Fruit fly (Drosophila melanogaster) whole organism, embryonic: ENCODE results near the gene Tom40.

ENCODE experiments used
- Abd-B ChIP-seq: fragments of 200-800 bp; sonication (Bioruptor generic); optimal IDR thresholded peaks from 2 replicates; lab custom pipeline; 2018; ENCODE audit warnings: missing biosample characterization, mild to moderate bottlenecking, missing genetic modification characterization, moderate library complexity
- CG11560 ChIP-seq: fragments of 200-800 bp; sonication (Bioruptor generic); IDR thresholded peaks from 3 replicates; pipeline ENCODE4 v1.3.6; 2022; ENCODE audit warnings: missing biosample characterization, missing genetic modification characterization
- CG11695 ChIP-seq: fragments of 200-800 bp; sonication (Bioruptor generic); IDR thresholded peaks from 3 replicates; pipeline ENCODE4 v1.3.6; 2022; ENCODE audit warnings: missing biosample characterization, missing genetic modification characterization
- CG12299 ChIP-seq: fragments of 200-800 bp; sonication (Bioruptor generic); optimal IDR thresholded peaks from 2 replicates; lab custom pipeline; 2018; ENCODE audit warnings: missing biosample characterization, mild to moderate bottlenecking, missing genetic modification characterization
- CG14710 ChIP-seq: fragments of 200-800 bp; sonication (Bioruptor generic); optimal IDR thresholded peaks from 3 replicates; lab custom pipeline; 2019; ENCODE audit warnings: missing biosample characterization, mild to moderate bottlenecking, missing genetic modification characterization, moderate library complexity
- CG15269 ChIP-seq: fragments of 200-800 bp; sonication (Bioruptor generic); optimal IDR thresholded peaks from 2 replicates; lab custom pipeline; 2018; ENCODE audit warnings: missing biosample characterization, mild to moderate bottlenecking, missing genetic modification characterization, moderate library complexity
- CG15696 ChIP-seq: fragments of 200-800 bp; sonication (Bioruptor generic); optimal IDR thresholded peaks from 2 replicates; lab custom pipeline; 2019; ENCODE audit warnings: missing biosample characterization, mild to moderate bottlenecking, missing genetic modification characterization, moderate library complexity
- CG16779 ChIP-seq: fragments of 200-800 bp; sonication (Bioruptor generic); IDR thresholded peaks from 2 replicates; pipeline ENCODE4 v1.3.6; 2022; ENCODE audit warnings: missing biosample characterization, missing genetic modification characterization
- CG17359 ChIP-seq: fragments of 200-800 bp; sonication (Bioruptor generic); optimal IDR thresholded peaks from 3 replicates; lab custom pipeline; 2018; ENCODE audit warnings: missing biosample characterization, mild to moderate bottlenecking, missing genetic modification characterization, moderate library complexity
- CG31388 ChIP-seq: fragments of 200-800 bp; sonication (Bioruptor generic); optimal IDR thresholded peaks from 2 replicates; lab custom pipeline; 2016; ENCODE audit warnings: missing biosample characterization, missing genetic modification characterization
- CG3163 ChIP-seq: fragments of 200-800 bp; sonication (Bioruptor generic); optimal IDR thresholded peaks from 3 replicates; lab custom pipeline; 2016; ENCODE audit warnings: missing biosample characterization, missing genetic modification characterization
- CG33213 ChIP-seq: fragments of 200-800 bp; sonication (Bioruptor generic); optimal IDR thresholded peaks from 3 replicates; lab custom pipeline; 2016; ENCODE audit warnings: missing biosample characterization, missing genetic modification characterization
- CG34224 ChIP-seq: fragments of 200-800 bp; sonication (Bioruptor generic); IDR thresholded peaks from 3 replicates; pipeline ENCODE4 v1.3.6; 2022; ENCODE audit warnings: missing biosample characterization, missing genetic modification characterization; ENCODE audit not compliant: partially characterized antibody
- CG3726 ChIP-seq: fragments of 200-800 bp; sonication (Bioruptor generic); IDR thresholded peaks from 3 replicates; pipeline ENCODE4, ENCODE4 v1.3.6; 2022; ENCODE audit warnings: missing biosample characterization, missing genetic modification characterization
- CG42726 ChIP-seq: fragments of 200-800 bp; sonication (Bioruptor generic); IDR thresholded peaks from 2 replicates; pipeline ENCODE4 v1.3.6; 2022; ENCODE audit warnings: missing biosample characterization, missing genetic modification characterization; ENCODE audit not compliant: partially characterized antibody
- CG4328 ChIP-seq: fragments of 200-800 bp; sonication (Bioruptor generic); optimal IDR thresholded peaks from 3 replicates; lab custom pipeline; 2017; ENCODE audit warnings: missing biosample characterization, missing genetic modification reagents, missing genetic modification characterization
- CG7556 ChIP-seq: fragments of 200-800 bp; sonication (Bioruptor generic); optimal IDR thresholded peaks from 2 replicates; lab custom pipeline; 2017; ENCODE audit warnings: missing biosample characterization, mild to moderate bottlenecking, missing genetic modification characterization
- CG7928 ChIP-seq: fragments of 200-800 bp; sonication (Bioruptor generic); optimal IDR thresholded peaks from 2 replicates; lab custom pipeline; 2017; ENCODE audit warnings: missing biosample characterization, mild to moderate bottlenecking, missing genetic modification characterization
- CG8924 ChIP-seq: fragments of 200-800 bp; optimal IDR thresholded peaks from 3 replicates; lab custom pipeline; 2019; ENCODE audit warnings: missing biosample characterization, mild to moderate bottlenecking, missing genetic modification characterization, moderate library complexity
- CG9932 ChIP-seq: fragments of 200-800 bp; sonication (Bioruptor generic); IDR thresholded peaks from 2 replicates; pipeline ENCODE4 v1.3.6; 2022; ENCODE audit warnings: missing biosample characterization, missing genetic modification characterization
- Dbx ChIP-seq: fragments of 200-800 bp; sonication (Bioruptor generic); IDR thresholded peaks from 3 replicates; pipeline ENCODE4 v1.3.6; 2022; ENCODE audit warnings: missing biosample characterization, missing genetic modification characterization
- Deaf1 ChIP-seq: fragments of 200-800 bp; optimal IDR thresholded peaks from 3 replicates; lab custom pipeline; 2019; ENCODE audit warnings: missing biosample characterization, mild to moderate bottlenecking, missing genetic modification characterization, moderate library complexity
- Doc3 ChIP-seq: fragments of 200-800 bp; sonication (Bioruptor generic); IDR thresholded peaks from 3 replicates; pipeline ENCODE4 v1.3.6; 2022; ENCODE audit warnings: missing biosample characterization, missing genetic modification characterization; ENCODE audit not compliant: partially characterized antibody
- Gug ChIP-seq: fragments of 200-800 bp; sonication (Bioruptor generic); IDR thresholded peaks from 4 replicates; pipeline ENCODE4 v1.3.6; 2022; ENCODE audit warnings: missing biosample characterization, missing genetic modification characterization
- Nf-YA ChIP-seq: fragments of 200-800 bp; sonication (Bioruptor generic); IDR thresholded peaks from 2 replicates; pipeline ENCODE4 v1.3.6; 2022; ENCODE audit warnings: missing biosample characterization, missing genetic modification characterization
- Oli ChIP-seq: fragments of 200-800 bp; sonication (Bioruptor generic); optimal IDR thresholded peaks from 2 replicates; lab custom pipeline; 2018; ENCODE audit warnings: missing biosample characterization, mild to moderate bottlenecking, missing genetic modification characterization, moderate library complexity
- Ravus ChIP-seq: fragments of 200-800 bp; sonication (Bioruptor generic); IDR thresholded peaks from 2 replicates; pipeline ENCODE4 v1.3.6; 2022; ENCODE audit warnings: missing biosample characterization, missing genetic modification characterization
- ash1 ChIP-seq: fragments of 200-800 bp; sonication (Bioruptor generic); optimal IDR thresholded peaks from 2 replicates; lab custom pipeline; 2018; ENCODE audit warnings: missing biosample characterization, mild to moderate bottlenecking, missing genetic modification characterization
- az2 ChIP-seq: fragments of 200-800 bp; sonication (Bioruptor generic); optimal IDR thresholded peaks from 3 replicates; lab custom pipeline; 2016; ENCODE audit warnings: missing biosample characterization, missing genetic modification characterization
- chinmo ChIP-seq: fragments of 200-800 bp; sonication (Bioruptor generic); IDR thresholded peaks from 4 replicates; pipeline ENCODE4 v1.3.6; 2022; ENCODE audit warnings: missing biosample characterization, missing genetic modification characterization; ENCODE audit not compliant: partially characterized antibody
- chm ChIP-seq: fragments of 200-800 bp; sonication (Bioruptor generic); IDR thresholded peaks from 2 replicates; pipeline ENCODE4 v1.3.6; 2022; ENCODE audit warnings: missing biosample characterization, missing genetic modification characterization
- dati ChIP-seq: fragments of 200-800 bp; sonication (Bioruptor generic); IDR thresholded peaks from 2 replicates; pipeline ENCODE4 v1.3.6; 2022; ENCODE audit warnings: missing biosample characterization, missing genetic modification characterization
- disco-r ChIP-seq: fragments of 200-800 bp; sonication (Bioruptor generic); optimal IDR thresholded peaks from 2 replicates; lab custom pipeline; 2016; ENCODE audit warnings: missing biosample characterization, missing genetic modification characterization
- dmrt11E ChIP-seq: fragments of 200-800 bp; sonication (Bioruptor generic); optimal IDR thresholded peaks from 3 replicates; lab custom pipeline; 2018; ENCODE audit warnings: missing biosample characterization, mild to moderate bottlenecking, missing genetic modification characterization, moderate library complexity
- esg ChIP-seq: fragments of 200-800 bp; sonication (Bioruptor generic); conservative IDR thresholded peaks from 2 replicates; pipeline ENCODE4 v1.3.6; 2022; ENCODE audit warnings: missing biosample characterization, missing genetic modification characterization
- fd102C ChIP-seq: fragments of 200-800 bp; sonication (Bioruptor generic); optimal IDR thresholded peaks from 2 replicates; lab custom pipeline; 2018; ENCODE audit warnings: missing biosample characterization, mild to moderate bottlenecking, missing genetic modification characterization, moderate library complexity
- fd96Cb ChIP-seq: fragments of 200-800 bp; sonication (Bioruptor generic); optimal IDR thresholded peaks from 2 replicates; lab custom pipeline; 2018; ENCODE audit warnings: missing biosample characterization, mild to moderate bottlenecking, missing genetic modification characterization, moderate library complexity
- ftz-f1 ChIP-seq: fragments of 200-800 bp; sonication (Bioruptor generic); optimal IDR thresholded peaks from 2 replicates; lab custom pipeline; 2016; ENCODE audit warnings: missing biosample characterization, missing genetic modification characterization
- gcm2 ChIP-seq: fragments of 200-800 bp; sonication (Bioruptor generic); optimal IDR thresholded peaks from 2 replicates; lab custom pipeline; 2016; ENCODE audit warnings: missing biosample characterization, missing genetic modification characterization
- hb ChIP-seq: fragments of 200-800 bp; sonication (Bioruptor generic); IDR thresholded peaks from 3 replicates; pipeline ENCODE4 v1.3.6; 2022; ENCODE audit warnings: missing biosample characterization, missing genetic modification characterization; ENCODE audit not compliant: partially characterized antibody
- insv ChIP-seq, 2 experiments: fragments of 200-800 bp; sonication (Bioruptor generic); optimal IDR thresholded peaks; 3 replicates each; lab custom pipeline; 2016 to 2018; ENCODE audit warnings: missing biosample characterization in 2 of 2, missing genetic modification characterization in 2 of 2
- lab ChIP-seq: fragments of 200-800 bp; sonication (Bioruptor generic); optimal IDR thresholded peaks from 3 replicates; lab custom pipeline; 2017; ENCODE audit warnings: missing biosample characterization, missing genetic modification characterization, mild to moderate bottlenecking, moderate library complexity, missing genetic modification reagents
- nerfin-2 ChIP-seq: fragments of 200-800 bp; sonication (Bioruptor generic); IDR thresholded peaks from 2 replicates; pipeline ENCODE4 v1.3.6; 2022; ENCODE audit warnings: missing biosample characterization, missing genetic modification characterization; ENCODE audit not compliant: partially characterized antibody
- pita ChIP-seq: fragments of 200-800 bp; sonication (Bioruptor generic); optimal IDR thresholded peaks from 2 replicates; lab custom pipeline; 2017; ENCODE audit warnings: missing biosample characterization, mild to moderate bottlenecking, missing genetic modification characterization
- schlank ChIP-seq: fragments of 200-800 bp; sonication (Bioruptor generic); optimal IDR thresholded peaks from 2 replicates; lab custom pipeline; 2018; ENCODE audit warnings: missing biosample characterization, mild to moderate bottlenecking, missing genetic modification characterization
- sens-2 ChIP-seq: fragments of 200-800 bp; sonication (Bioruptor generic); IDR thresholded peaks from 2 replicates; pipeline ENCODE4 v1.3.6; 2022; ENCODE audit warnings: missing biosample characterization, missing genetic modification characterization
- shn ChIP-seq: fragments of 200-800 bp; sonication (Bioruptor generic); optimal IDR thresholded peaks from 3 replicates; lab custom pipeline; 2016; ENCODE audit warnings: missing biosample characterization, missing genetic modification characterization
- sima ChIP-seq: fragments of 200-800 bp; sonication (Bioruptor generic); optimal IDR thresholded peaks from 2 replicates; lab custom pipeline; 2016; ENCODE audit warnings: missing biosample characterization, missing genetic modification characterization
- tll ChIP-seq, 2 experiments: fragments of 200-800 bp in 1 of 2; fragments of >200 bp in 1 of 2; sonication (Bioruptor generic) in 1 of 2; optimal IDR thresholded peaks; 2 replicates each; lab custom pipeline; 2017 to 2019; ENCODE audit warnings: missing biosample characterization in 2 of 2, missing genetic modification characterization in 2 of 2, mild to moderate bottlenecking in 1 of 2, moderate library complexity in 1 of 2
- wek ChIP-seq: fragments of 200-800 bp; sonication (Bioruptor generic); optimal IDR thresholded peaks from 3 replicates; lab custom pipeline; 2018; ENCODE audit warnings: missing biosample characterization, mild to moderate bottlenecking, missing genetic modification characterization, moderate library complexity

The Tom40 gene

dm6 chrX:7692740-7693064 lies 44.0 kb upstream of the Tom40 start (continued):
- peak; percentile 29 for TF ChIP-seq CG7928 (GFP tag; lab: Kevin White, UChicago)
- TF ChIP-seq esg, result peak; percentile 70
- TF ChIP-seq az2 (GFP tag; lab: Kevin White, UChicago), result peak; percentile 54
- TF ChIP-seq fd102C (GFP tag; lab: Kevin White, UChicago), result no peak
- no peak for TF ChIP-seq sima (GFP tag; lab: Kevin White, UChicago)
- TF ChIP-seq Doc3 (GFP tag; lab: Robert Waterston, UW), result no peak
- TF ChIP-seq insv (GFP tag; optimal IDR thresholded peaks at IDR 0.05; lab: Kevin White, UChicago), result no peak
- TF ChIP-seq CG11695 (GFP tag; lab: Robert Waterston, UW), result peak; percentile 78
- TF ChIP-seq CG11560 (tag; lab: Robert Waterston, UW), result no peak
- peak; percentile 28 for TF ChIP-seq Deaf1 (tag; lab: Kevin White, UChicago)
- peak; percentile 47 for TF ChIP-seq disco-r
- TF ChIP-seq CG15696 (tag; lab: Kevin White, UChicago), result no peak
- TF ChIP-seq pita (GFP tag; lab: Kevin White, UChicago), result no peak
- TF ChIP-seq ftz-f1 (GFP tag; lab: Kevin White, UChicago), result no peak
- no peak for TF ChIP-seq tll (GFP tag; optimal IDR thresholded peaks at IDR 0.05; lab: Kevin White, UChicago)
- TF ChIP-seq CG15269 (tag; lab: Kevin White, UChicago), result peak; percentile 71
- TF ChIP-seq chm (GFP tag; lab: Robert Waterston, UW), result peak; percentile 89
- TF ChIP-seq fd96Cb (tag; lab: Kevin White, UChicago), result peak; percentile 59
- peak; percentile 48; the same call in 1 of the 3 replicates for TF ChIP-seq CG3726 (GFP tag; lab: Robert Waterston, UW)
- no peak for TF ChIP-seq wek (GFP tag; lab: Kevin White, UChicago)
- peak; percentile 46 for TF ChIP-seq CG12299 (tag; lab: Kevin White, UChicago)
- peak; percentile 53; the same call in 1 of the 2 replicates for TF ChIP-seq sens-2
- TF ChIP-seq CG8924 (tag; lab: Kevin White, UChicago), result peak; percentile 57
- TF ChIP-seq hb (GFP tag; lab: Robert Waterston, UW), result no peak
- peak; percentile 85 for TF ChIP-seq CG9932
- no peak for TF ChIP-seq Abd-B
- peak; percentile 23 for TF ChIP-seq CG14710
- peak; percentile 71; the same call in 1 of the 3 replicates for TF ChIP-seq Dbx
- peak; percentile 59 for TF ChIP-seq Oli (tag; lab: Kevin White, UChicago)
- peak; percentile 65; the same call in 3 of the 4 replicates for TF ChIP-seq Gug (GFP tag; lab: Robert Waterston, UW)
- TF ChIP-seq CG31388 (GFP tag; lab: Kevin White, UChicago), result no peak
- TF ChIP-seq gcm2 (GFP tag; lab: Kevin White, UChicago), result no peak
- TF ChIP-seq CG17359 (tag; lab: Kevin White, UChicago), result peak; percentile 72
- peak; percentile 17 for TF ChIP-seq CG33213 (GFP tag; lab: Kevin White, UChicago)
- 0 out of 3 replicates have a peak, but pooled peaks have one; percentile 21 for TF ChIP-seq CG34224
- peak; percentile 36 for TF ChIP-seq shn (GFP tag; lab: Kevin White, UChicago)
- TF ChIP-seq lab, result peak; percentile 86
- TF ChIP-seq CG7556, result peak; percentile 44
- no peak for TF ChIP-seq dati (GFP tag; lab: Robert Waterston, UW)
- TF ChIP-seq CG16779, result peak; percentile 74
- TF ChIP-seq ash1 (GFP tag; lab: Kevin White, UChicago), result no peak
- TF ChIP-seq chinmo (GFP tag; lab: Robert Waterston, UW), result no peak
- no peak for TF ChIP-seq CG42726 (GFP tag; lab: Robert Waterston, UW)
- peak; percentile 93 for TF ChIP-seq CG3163
- peak; percentile 45 for TF ChIP-seq schlank (tag; lab: Kevin White, UChicago)
- TF ChIP-seq Nf-YA (GFP tag; lab: Robert Waterston, UW), result peak; percentile 50
- no peak for TF ChIP-seq nerfin-2 (GFP tag; lab: Robert Waterston, UW)
- TF ChIP-seq dmrt11E (tag; lab: Kevin White, UChicago), result no peak
- no peak for TF ChIP-seq Ravus (GFP tag; lab: Robert Waterston, UW)
- no peak for TF ChIP-seq CG4328 (GFP tag; lab: Kevin White, UChicago)
